Worm (Caenorhabditis elegans): ENCODE results near the gene F44A2.7.

DNA sequence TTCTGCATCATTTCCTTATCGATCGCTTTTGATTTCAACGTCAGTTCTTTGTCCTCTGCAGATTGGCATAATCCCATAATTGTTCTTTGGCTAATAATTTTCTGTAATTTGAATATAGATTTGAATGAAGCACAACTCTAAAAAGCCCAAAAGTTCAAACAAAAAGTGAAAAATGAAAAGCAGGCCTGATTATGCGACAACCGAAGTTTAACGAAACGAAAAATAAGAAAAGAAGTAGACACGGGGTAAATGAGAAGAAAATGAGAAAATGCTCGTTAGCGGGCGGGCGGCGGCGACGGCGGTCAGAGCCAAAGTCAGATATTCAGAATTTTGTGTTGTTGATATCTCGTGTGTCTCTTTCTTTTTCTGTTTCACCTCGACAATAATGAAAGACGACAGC, 38.4 kb downstream of the F44A2.7 start, which contains the start of gene gpa-3:
- TF ChIP-seq elt-3 (tag; optimal IDR thresholded peaks at IDR 0.05), result no peak
- TF ChIP-seq pha-4 (tag; optimal IDR thresholded peaks at IDR 0.05), result no peak
- TF ChIP-seq nhr-76 (tag; optimal IDR thresholded peaks at IDR 0.05), result no peak
- no peak for TF ChIP-seq hmg-11 (tag; optimal IDR thresholded peaks at IDR 0.05)
- TF ChIP-seq pqm-1 (tag; optimal IDR thresholded peaks at IDR 0.05), result no peak
